Fruit fly (Drosophila melanogaster): ENCODE measurements around the gene CG3610.

CG3610 gene

dm6 chr3R:14886011-14886534 is 41.2 kb downstream of the CG3610 start, which contains the start of the genes Rrp6, CG33331 and CG33332 (continued):
- 0 out of 2 replicates have a peak, but pooled peaks have one; percentile 39 for TF ChIP-seq sna (GFP tag; IDR thresholded peaks at IDR 0.05; ENCODE audit: partially characterized antibody)
- TF ChIP-seq mam (GFP tag; optimal IDR thresholded peaks at IDR 0.05): peak; percentile 69
- peak; percentile 44 for TF ChIP-seq BtbVII (GFP tag; optimal IDR thresholded peaks at IDR 0.05)
- TF ChIP-seq Vsx1 (GFP tag; optimal IDR thresholded peaks at IDR 0.05): no peak
- peak; percentile 60 for TF ChIP-seq CG9609 (GFP tag; optimal IDR thresholded peaks at IDR 0.05)
- peak; percentile 12 for TF ChIP-seq Usf (GFP tag; optimal IDR thresholded peaks at IDR 0.05)
- TF ChIP-seq Poxn (GFP tag; IDR thresholded peaks at IDR 0.05): no peak
- TF ChIP-seq Dp (GFP tag; optimal IDR thresholded peaks at IDR 0.05): peak; percentile 53
- TF ChIP-seq ato (GFP tag; IDR thresholded peaks at IDR 0.05; ENCODE audit: partially characterized antibody): peak; percentile 8; the same call in 1 of the 2 replicates
- TF ChIP-seq CG30020 (tag; optimal IDR thresholded peaks at IDR 0.05): peak; percentile 74
- TF ChIP-seq gce (GFP tag; IDR thresholded peaks at IDR 0.05): no peak
- no peak for TF ChIP-seq dmrt99B (tag; optimal IDR thresholded peaks at IDR 0.05)
- TF ChIP-seq Hmr (GFP tag; optimal IDR thresholded peaks at IDR 0.05): no peak
- TF ChIP-seq psq (GFP tag; optimal IDR thresholded peaks at IDR 0.05): peak; percentile 10
- peak; percentile 87 for TF ChIP-seq onecut (GFP tag; IDR thresholded peaks at IDR 0.05)
- TF ChIP-seq CG10979 (tag; optimal IDR thresholded peaks at IDR 0.05): peak; percentile 47
- TF ChIP-seq so (GFP tag; IDR thresholded peaks at IDR 0.05): peak; percentile 69; the same call in 2 of the 3 replicates
- peak; percentile 45 for TF ChIP-seq HmgZ (tag; optimal IDR thresholded peaks at IDR 0.05)
- TF ChIP-seq Bdp1 (GFP tag; optimal IDR thresholded peaks at IDR 0.05): peak; percentile 44
- TF ChIP-seq CG12155 (GFP tag; optimal IDR thresholded peaks at IDR 0.05): peak; percentile 81
- no peak; the same call in 2 of the 3 replicates for TF ChIP-seq CG11560 (tag; IDR thresholded peaks at IDR 0.05)
- TF ChIP-seq sima (GFP tag; optimal IDR thresholded peaks at IDR 0.05): no peak
- TF ChIP-seq crol (GFP tag; IDR thresholded peaks at IDR 0.05): no peak
- no peak for TF ChIP-seq pb (GFP tag; optimal IDR thresholded peaks at IDR 0.05)
- peak; percentile 21 for TF ChIP-seq crc (GFP tag; optimal IDR thresholded peaks at IDR 0.05)
- peak; percentile 67 for TF ChIP-seq Aef1 (GFP tag; IDR thresholded peaks at IDR 0.05)
- no peak for TF ChIP-seq CG4360 (GFP tag; IDR thresholded peaks at IDR 0.05)
- peak; percentile 80 for TF ChIP-seq gem (tag; optimal IDR thresholded peaks at IDR 0.05)
- peak; percentile 18 for TF ChIP-seq fd96Cb (tag; optimal IDR thresholded peaks at IDR 0.05)
- peak; percentile 71 for TF ChIP-seq Six4 (GFP tag; optimal IDR thresholded peaks at IDR 0.05)
- peak; percentile 68 for TF ChIP-seq CG17359 (tag; optimal IDR thresholded peaks at IDR 0.05)
- 0 out of 2 replicates have a peak, but pooled peaks have one; percentile 23 for TF ChIP-seq CG14014 (GFP tag; IDR thresholded peaks at IDR 0.05)
- peak; percentile 79 for TF ChIP-seq slbo (GFP tag; IDR thresholded peaks at IDR 0.05)
- TF ChIP-seq Sox102F (GFP tag; optimal IDR thresholded peaks at IDR 0.05): no peak
- peak; percentile 40; the same call in 2 of the 4 replicates for TF ChIP-seq Gug (GFP tag; IDR thresholded peaks at IDR 0.05)
- TF ChIP-seq pzg (GFP tag; optimal IDR thresholded peaks at IDR 0.05): peak; percentile 70
- TF ChIP-seq HLH4C (GFP tag; IDR thresholded peaks at IDR 0.05; ENCODE audit: partially characterized antibody): peak; percentile 31; the same call in 2 of the 3 replicates
- no peak for TF ChIP-seq ash1 (GFP tag; optimal IDR thresholded peaks at IDR 0.05)
- peak; percentile 68 for TF ChIP-seq CG15601 (tag; optimal IDR thresholded peaks at IDR 0.05)
- no peak for TF ChIP-seq odd (GFP tag; optimal IDR thresholded peaks at IDR 0.05)
- peak; percentile 45 to 92 for TF ChIP-seq crp (GFP tag; optimal IDR thresholded peaks at IDR 0.05)
- TF ChIP-seq CG34422 (GFP tag; IDR thresholded peaks at IDR 0.05): 0 out of 3 replicates have a peak, but pooled peaks have one; percentile 57
- no peak for TF ChIP-seq otp (GFP tag; IDR thresholded peaks at IDR 0.05)
- peak; percentile 67 for TF ChIP-seq trem (tag; optimal IDR thresholded peaks at IDR 0.05)
- peak; percentile 49 for TF ChIP-seq unc-4 (GFP tag; IDR thresholded peaks at IDR 0.05; ENCODE audit: partially characterized antibody)
- peak; percentile 77 for TF ChIP-seq CG6689 (GFP tag; IDR thresholded peaks at IDR 0.05)
- peak; percentile 43 for TF ChIP-seq Drgx (GFP tag; IDR thresholded peaks at IDR 0.05)
- TF ChIP-seq sr (GFP tag; IDR thresholded peaks at IDR 0.05): no peak
- TF ChIP-seq CG10321 (GFP tag; IDR thresholded peaks at IDR 0.05): no peak
- peak; percentile 63 for TF ChIP-seq CG15696 (tag; optimal IDR thresholded peaks at IDR 0.05)
